Worm (Caenorhabditis elegans) whole organism, late embryonic: ENCODE results near the gene gst-44.

Source experiments
- K02D7.2 ChIP-seq: sonication (generic microtip); optimal IDR thresholded peaks from 2 replicates; lab custom pipeline; 2017; ENCODE audit warnings: mild to moderate bottlenecking, missing genetic modification characterization, missing compliant biosample characterization
- K09A11.1 ChIP-seq: sonication (generic microtip); optimal IDR thresholded peaks from 2 replicates; lab custom pipeline; 2017; ENCODE audit warnings: antibody characterized with exemption, mild to moderate bottlenecking, missing genetic modification characterization, missing compliant biosample characterization; ENCODE audit not compliant: insufficient read depth
- ama-1 ChIP-seq: fragments of 150-350 bp; optimal IDR thresholded peaks from 2 replicates; lab custom pipeline; 2014
- ceh-24 ChIP-seq: sonication (generic microtip); optimal IDR thresholded peaks from 2 replicates; lab custom pipeline; 2016; ENCODE audit warnings: mild to moderate bottlenecking, missing genetic modification characterization, missing compliant biosample characterization
- ceh-30 ChIP-seq: fragments of 150-350 bp; optimal IDR thresholded peaks from 2 replicates; lab custom pipeline; 2014; ENCODE audit warnings: missing biosample characterization, missing genetic modification characterization
- ceh-45 ChIP-seq: fragments of 200-800 bp; sonication (Bioruptor generic); IDR thresholded peaks from 2 replicates; pipeline ENCODE4 v1.3.6; 2022; ENCODE audit warnings: missing genetic modification reagents, missing genetic modification characterization, missing compliant biosample characterization
- ceh-48 ChIP-seq: sonication (generic microtip); optimal IDR thresholded peaks from 2 replicates; lab custom pipeline; 2016; ENCODE audit warnings: missing genetic modification characterization, inconsistent platforms, missing compliant biosample characterization
- ceh-9 ChIP-seq: sonication (generic microtip); optimal IDR thresholded peaks from 2 replicates; lab custom pipeline; 2016; ENCODE audit warnings: mild to moderate bottlenecking, missing genetic modification characterization, inconsistent platforms, missing compliant biosample characterization
- dmd-4 ChIP-seq: sonication (generic microtip); optimal IDR thresholded peaks from 2 replicates; lab custom pipeline; 2016; ENCODE audit warnings: borderline replicate concordance, missing genetic modification characterization, missing compliant biosample characterization
- dve-1 ChIP-seq: sonication (generic microtip); optimal IDR thresholded peaks from 2 replicates; lab custom pipeline; 2017; ENCODE audit warnings: antibody characterized with exemption, mild to moderate bottlenecking, missing genetic modification characterization, missing compliant biosample characterization
- elt-4 ChIP-seq: sonication (generic microtip); optimal IDR thresholded peaks from 2 replicates; lab custom pipeline; 2016; ENCODE audit warnings: missing genetic modification characterization, missing compliant biosample characterization
- eyg-1 ChIP-seq: sonication (generic microtip); optimal IDR thresholded peaks from 2 replicates; lab custom pipeline; 2016; ENCODE audit warnings: missing genotype, missing genetic modification characterization, missing compliant biosample characterization
- fkh-6 ChIP-seq: sonication (generic microtip); optimal IDR thresholded peaks from 2 replicates; lab custom pipeline; 2016; ENCODE audit warnings: missing genetic modification characterization, missing compliant biosample characterization
- gmeb-2 ChIP-seq: sonication (generic microtip); optimal IDR thresholded peaks from 2 replicates; lab custom pipeline; 2016; ENCODE audit warnings: missing genetic modification characterization, inconsistent platforms, missing compliant biosample characterization
- hlh-15 ChIP-seq: sonication (generic microtip); optimal IDR thresholded peaks from 2 replicates; lab custom pipeline; 2016; ENCODE audit warnings: missing genetic modification characterization, missing compliant biosample characterization
- hlh-8 ChIP-seq: sonication (generic microtip); optimal IDR thresholded peaks from 2 replicates; lab custom pipeline; 2016; ENCODE audit warnings: missing genotype, missing genetic modification characterization, missing compliant biosample characterization
- nfya-1 ChIP-seq: sonication (generic microtip); optimal IDR thresholded peaks from 2 replicates; lab custom pipeline; 2017; ENCODE audit warnings: missing genetic modification characterization, mild to moderate bottlenecking, missing compliant biosample characterization, antibody characterized with exemption, moderate library complexity
- nhr-11 ChIP-seq: fragments of 150-350 bp; optimal IDR thresholded peaks from 2 replicates; lab custom pipeline; 2014; ENCODE audit warnings: missing biosample characterization, missing genetic modification characterization
- pax-1 ChIP-seq: fragments of 150-350 bp; optimal IDR thresholded peaks from 2 replicates; lab custom pipeline; 2014; ENCODE audit warnings: missing biosample characterization, missing genetic modification characterization
- pqm-1 ChIP-seq: sonication (generic microtip); optimal IDR thresholded peaks from 2 replicates; lab custom pipeline; 2016; ENCODE audit warnings: missing genetic modification characterization, missing compliant biosample characterization
- pros-1 ChIP-seq: fragments of 150-350 bp; optimal IDR thresholded peaks from 2 replicates; lab custom pipeline; 2014; ENCODE audit warnings: missing biosample characterization, missing genetic modification reagents, missing genetic modification characterization
- sox-4 ChIP-seq: sonication (generic microtip); optimal IDR thresholded peaks from 2 replicates; lab custom pipeline; 2017; ENCODE audit warnings: mild to moderate bottlenecking, missing genetic modification characterization, inconsistent platforms, missing compliant biosample characterization
- tbx-2 ChIP-seq: sonication (generic microtip); optimal IDR thresholded peaks from 2 replicates; lab custom pipeline; 2016; ENCODE audit warnings: missing genetic modification characterization, missing compliant biosample characterization
- tbx-7 ChIP-seq: sonication (generic microtip); optimal IDR thresholded peaks from 2 replicates; lab custom pipeline; 2016; ENCODE audit warnings: missing genotype, missing genetic modification characterization, missing compliant biosample characterization
- ttx-3 ChIP-seq: sonication (generic microtip); optimal IDR thresholded peaks from 2 replicates; lab custom pipeline; 2016; ENCODE audit warnings: missing genetic modification reagents, missing genetic modification characterization, missing compliant biosample characterization
- unc-55 ChIP-seq: sonication (generic microtip); optimal IDR thresholded peaks from 2 replicates; lab custom pipeline; 2017; ENCODE audit warnings: missing biosample characterization, missing genetic modification reagents, missing genetic modification characterization
- zip-5 ChIP-seq: sonication (generic microtip); optimal IDR thresholded peaks from 2 replicates; lab custom pipeline; 2016; ENCODE audit warnings: missing genetic modification characterization, missing compliant biosample characterization
- ztf-16 ChIP-seq: sonication (generic microtip); optimal IDR thresholded peaks from 2 replicates; lab custom pipeline; 2017; ENCODE audit warnings: missing genetic modification characterization, missing compliant biosample characterization

Gene gst-44

ce11 chrV:16424428-16424827 is 33.7 kb downstream of the gst-44 start, which contains the start of gene srw-29 (continued):
- TF ChIP-seq zip-5 (tag; lab: Kevin White, UChicago): no peak

DNA sequence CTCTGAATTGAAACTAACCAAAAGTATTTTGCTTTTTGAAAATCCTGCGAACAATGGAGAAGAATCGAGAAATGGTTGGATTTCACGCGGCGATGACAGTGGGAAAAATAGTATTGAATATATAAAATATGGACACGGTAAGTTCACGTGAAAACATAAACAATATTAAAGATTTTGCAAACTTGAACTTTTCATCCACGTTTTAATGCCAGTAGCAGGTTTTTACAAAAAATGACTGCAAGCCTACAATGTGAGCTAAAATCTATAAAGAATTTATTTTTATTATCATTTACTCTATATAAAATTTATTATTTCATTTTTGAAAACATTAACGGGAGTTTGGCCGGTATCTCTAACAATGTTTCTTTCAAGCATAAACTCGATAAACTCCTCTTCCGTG is 38.8 kb downstream of the gst-44 start, which contains the start of gene F26D2.10:
TSS of gene F26D2.10 (minus strand) at position 101 of the 400 bp plus-strand sequence.
- TF ChIP-seq ceh-30 (tag; lab: Kevin White, UChicago) (no peak), unc-55 (GFP tag; lab: Kevin White, UChicago) (no peak), nhr-11 (tag; lab: Kevin White, UChicago) (no peak), ttx-3 (tag; lab: Kevin White, UChicago) (no peak), ceh-24 (tag; lab: Kevin White, UChicago) (no peak), hlh-15 (tag; lab: Kevin White, UChicago) (no peak), K02D7.2 (no peak), pqm-1 (tag; lab: Kevin White, UChicago) (no peak), ama-1 (lab: Kevin White, UChicago) (no peak)

DNA sequence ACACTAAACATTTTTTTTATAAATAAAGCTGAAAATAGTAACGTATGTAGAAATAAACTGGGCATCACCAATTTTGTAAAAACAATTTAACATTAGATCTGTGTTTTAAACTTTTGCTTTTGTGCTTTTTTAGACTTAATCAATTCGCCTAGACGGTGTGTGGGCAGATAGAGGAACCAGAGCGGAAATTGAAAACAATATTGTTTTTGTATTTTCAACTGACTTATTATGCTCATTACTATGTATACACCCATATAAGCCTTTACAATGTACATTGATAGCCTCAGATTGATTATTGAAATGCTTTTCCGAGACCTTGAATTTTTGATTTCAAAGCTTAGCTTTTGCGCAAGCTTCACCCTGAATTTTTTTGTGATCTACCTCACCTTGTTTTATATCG is 39.2 kb downstream of the gst-44 start, which contains the start of gene str-73:
TSS of gene str-73 (plus strand) at position 301 of the 400 bp plus-strand sequence.
- no peak for TF ChIP-seq elt-4 (tag; lab: Kevin White, UChicago)
- TF ChIP-seq pros-1: no peak
- no peak for TF ChIP-seq gmeb-2 (tag; lab: Kevin White, UChicago)
- TF ChIP-seq sox-4 (tag; lab: Kevin White, UChicago): no peak
- TF ChIP-seq, all 69 proteins: peak for 0

DNA sequence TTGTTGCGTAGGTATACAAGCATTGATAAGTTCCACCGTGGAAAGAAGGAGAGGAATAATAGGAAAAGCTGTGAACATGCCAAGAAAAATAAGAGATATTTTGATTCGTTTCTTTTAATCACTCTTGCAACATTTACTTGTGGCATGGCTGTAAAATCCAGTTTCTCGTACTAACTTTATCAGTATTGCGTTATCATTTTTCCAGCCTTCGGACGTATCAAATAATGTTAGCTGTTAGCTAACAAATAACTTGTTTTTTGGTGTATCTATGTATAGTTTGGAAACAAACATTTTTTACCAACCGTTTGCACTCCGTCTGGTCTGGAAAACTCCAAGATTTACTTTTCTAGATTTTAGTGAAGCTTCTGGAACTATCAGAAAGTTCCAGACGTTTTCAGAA is 42.8 kb downstream of the gst-44 start, which contains the start of gene clec-234:
TSS of gene clec-234 (minus strand) at position 101 of the 400 bp plus-strand sequence.
- no peak for TF ChIP-seq pros-1
- no peak for TF ChIP-seq ztf-16 (tag; lab: Kevin White, UChicago)
- TF ChIP-seq K09A11.1 (tag; lab: Kevin White, UChicago): no peak
- no peak for TF ChIP-seq sox-4 (tag; lab: Kevin White, UChicago)
- no peak for TF ChIP-seq dmd-4 (tag; lab: Kevin White, UChicago)
- no peak for TF ChIP-seq tbx-2 (tag; lab: Kevin White, UChicago)
- no peak for TF ChIP-seq ceh-9 (tag; lab: Kevin White, UChicago)
- TF ChIP-seq tbx-7 (tag; lab: Kevin White, UChicago): no peak
- TF ChIP-seq ama-1 (lab: Kevin White, UChicago): no peak
- TF ChIP-seq pax-1 (tag; lab: Kevin White, UChicago): no peak
- no peak for TF ChIP-seq eyg-1
- TF ChIP-seq fkh-6: no peak
- no peak for TF ChIP-seq ceh-48 (tag; lab: Kevin White, UChicago)
- no peak for TF ChIP-seq unc-55 (GFP tag; lab: Kevin White, UChicago)

- no peak for TF ChIP-seq hlh-8 (tag; lab: Kevin White, UChicago)
- TF ChIP-seq nfya-1 (tag; lab: Kevin White, UChicago): no peak
Measured at ce11 chrV:16435510-16435909, 44.8 kb downstream of the gst-44 start, which contains the start of the genes F26D2.13 and F26D2.14. Gene F26D2.13, minus strand, starts transcription at chrV:16435610. Gene F26D2.14, plus strand, starts transcription at chrV:16435855.

DNA sequence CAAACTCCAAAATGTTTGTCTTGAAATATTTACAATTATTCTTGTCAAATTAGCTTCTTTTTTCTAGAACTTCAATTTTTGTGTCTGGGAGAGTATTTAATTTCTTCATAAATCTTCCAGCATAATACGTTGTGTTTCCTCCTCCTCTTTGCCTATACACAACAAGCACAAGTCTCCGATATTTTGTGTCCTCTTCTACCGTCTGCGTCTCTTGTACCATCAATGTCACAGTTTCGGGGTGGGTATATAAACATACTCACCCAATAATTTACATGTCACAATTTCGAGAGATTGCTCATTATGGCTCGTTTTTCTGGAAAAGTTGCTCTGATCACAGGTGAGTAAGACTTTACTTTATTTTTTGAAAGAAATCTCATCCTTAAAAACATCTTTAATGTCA is 46.9 kb downstream of the gst-44 start, which contains the start of gene F26D2.15:
TSS of gene F26D2.15 (plus strand) at position 301 of the 400 bp plus-strand sequence.
- TF ChIP-seq dve-1 (tag; lab: Kevin White, UChicago): no peak
- no peak for TF ChIP-seq eyg-1
- TF ChIP-seq ceh-45 (GFP tag; lab: Robert Waterston, UW): no peak
